Worm (Caenorhabditis elegans): Measurements from ENCODE around the gene C50H2.7.

Gene C50H2.7

DNA sequence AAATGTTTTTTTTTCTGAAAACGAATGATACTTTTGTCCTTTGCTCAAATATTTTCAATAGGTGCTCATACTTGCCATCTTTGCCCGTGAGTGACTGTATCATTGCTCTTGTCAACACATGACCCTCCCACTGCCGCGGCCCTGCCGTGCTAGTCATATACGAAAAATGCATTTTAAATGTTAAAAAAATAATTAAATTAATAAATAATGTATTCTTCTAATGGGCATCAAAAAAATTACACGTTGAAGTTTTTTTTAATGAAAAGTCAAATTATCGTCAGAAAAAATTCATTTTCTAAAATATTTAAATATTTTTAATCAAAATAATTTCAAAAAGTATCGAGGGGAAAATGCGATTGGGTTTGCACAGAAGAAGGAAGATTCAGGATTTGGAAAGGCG is at the start of gene C50H2.7:
C50H2.7 (plus strand) TSS at position 301 of the 400 bp plus-strand sequence.
- TF ChIP-seq him-1 (tag; optimal IDR thresholded peaks at IDR 0.05) (no peak), dao-5 (tag; optimal IDR thresholded peaks at IDR 0.05) (no peak), W03F9.2 (tag; optimal IDR thresholded peaks at IDR 0.05) (no peak)

DNA sequence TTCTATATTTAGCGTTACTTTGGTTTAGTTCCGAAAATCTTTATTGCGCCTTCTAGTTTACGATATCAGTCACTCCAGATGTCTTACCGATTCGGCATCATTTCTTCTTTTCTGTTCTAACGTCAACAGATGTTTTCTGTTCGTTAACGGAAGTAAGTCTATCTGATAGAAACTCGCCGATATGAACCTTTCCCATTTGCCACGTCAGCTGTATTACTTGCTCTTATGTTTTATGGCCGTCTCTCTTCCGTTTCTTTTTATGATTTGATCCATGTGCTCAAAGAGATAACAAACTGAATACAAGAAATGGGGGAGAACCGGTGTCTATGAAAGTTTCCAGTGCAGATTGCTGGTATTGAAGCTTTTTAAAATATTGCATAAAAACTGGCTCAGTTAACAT is 43.2 kb upstream of the C50H2.7 start, which contains the start of gene srab-26:
srab-26 (minus strand) TSS at position 101 of the 400 bp plus-strand sequence.
- TF ChIP-seq dao-5 (tag; optimal IDR thresholded peaks at IDR 0.05), result no peak
- TF ChIP-seq him-1 (tag; optimal IDR thresholded peaks at IDR 0.05), result no peak
- no peak for TF ChIP-seq W03F9.2 (tag; optimal IDR thresholded peaks at IDR 0.05)

DNA sequence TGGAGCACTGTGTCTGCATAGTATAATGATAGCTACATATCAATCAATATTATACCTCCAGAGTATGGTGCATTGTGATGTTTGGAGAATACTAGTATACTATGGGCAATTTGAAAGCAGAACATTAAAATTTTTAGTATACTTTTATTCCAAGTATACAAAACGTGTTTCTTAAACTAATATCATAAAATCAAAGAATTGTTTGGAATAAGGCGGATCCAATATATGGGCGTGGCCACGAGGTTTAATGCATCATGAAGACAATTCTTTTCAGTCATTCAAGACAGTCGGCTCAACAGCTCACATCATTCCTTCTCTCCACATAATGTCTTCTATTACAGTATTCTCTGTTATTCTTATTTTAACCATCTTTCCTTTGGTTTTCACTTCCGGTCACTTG is 42.7 kb upstream of the C50H2.7 start, which contains the start of gene sdz-31:
sdz-31 (plus strand) TSS at position 301 of the 400 bp plus-strand sequence.
- TF ChIP-seq W03F9.2 (tag; optimal IDR thresholded peaks at IDR 0.05) (no peak), dao-5 (tag; optimal IDR thresholded peaks at IDR 0.05) (no peak), him-1 (tag; optimal IDR thresholded peaks at IDR 0.05) (no peak)

DNA sequence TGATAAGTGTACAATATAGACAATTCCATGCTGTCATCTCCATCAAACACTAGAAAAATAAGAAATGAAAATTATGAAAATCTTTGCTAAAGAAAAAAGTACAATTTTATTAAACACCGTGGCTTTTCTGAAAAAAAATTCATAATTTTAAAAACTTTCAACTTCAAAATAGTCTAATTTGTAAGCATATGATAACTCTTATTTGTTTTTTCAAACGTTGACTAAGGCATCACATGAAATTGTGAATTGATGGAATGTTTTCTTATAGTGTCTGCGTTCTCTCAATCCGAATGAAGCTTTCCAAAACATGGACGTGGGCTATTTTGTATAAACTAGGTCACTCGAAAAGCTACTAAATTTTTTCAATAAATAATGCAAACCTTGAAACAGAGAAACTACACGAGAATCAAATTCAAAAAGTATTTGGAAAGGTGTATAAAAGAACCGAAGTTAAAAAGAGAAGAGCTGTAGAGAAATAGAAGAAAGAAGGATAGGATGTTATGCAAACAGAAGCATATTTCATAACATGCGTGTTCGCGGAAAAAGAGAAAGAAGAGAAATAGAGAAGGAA is 36.6 kb upstream of the C50H2.7 start, which contains the start of gene clp-9:
clp-9 (minus strand) TSS at position 51 of the 571 bp plus-strand sequence.
- no peak for TF ChIP-seq him-1 (tag; optimal IDR thresholded peaks at IDR 0.05)
- no peak for TF ChIP-seq dao-5 (tag; optimal IDR thresholded peaks at IDR 0.05)
- TF ChIP-seq W03F9.2 (tag; optimal IDR thresholded peaks at IDR 0.05), result no peak

DNA sequence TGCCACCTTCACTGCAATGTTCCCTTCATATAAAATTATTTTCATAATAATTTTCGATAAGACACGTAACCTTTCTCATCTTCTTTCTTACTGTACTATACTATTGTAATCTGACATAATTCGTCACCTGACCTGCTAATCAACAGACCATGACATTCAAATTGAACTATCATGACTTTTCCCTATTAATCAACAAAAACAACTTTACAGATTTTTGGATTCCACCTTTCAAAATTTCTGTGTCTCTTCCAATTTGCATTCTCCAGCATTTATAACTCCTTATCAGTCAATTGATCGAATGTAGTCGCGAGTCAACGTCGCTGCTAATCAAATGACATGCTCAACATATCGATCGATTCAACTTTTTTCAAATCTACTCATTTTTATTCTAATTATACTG is 33.0 kb upstream of the C50H2.7 start, which contains the start of gene fshr-1:
fshr-1 (plus strand) TSS at position 209 of the 400 bp plus-strand sequence.
- no peak for TF ChIP-seq dao-5 (tag; optimal IDR thresholded peaks at IDR 0.05)
- no peak for TF ChIP-seq him-1 (tag; optimal IDR thresholded peaks at IDR 0.05)
- no peak for TF ChIP-seq W03F9.2 (tag; optimal IDR thresholded peaks at IDR 0.05)

DNA sequence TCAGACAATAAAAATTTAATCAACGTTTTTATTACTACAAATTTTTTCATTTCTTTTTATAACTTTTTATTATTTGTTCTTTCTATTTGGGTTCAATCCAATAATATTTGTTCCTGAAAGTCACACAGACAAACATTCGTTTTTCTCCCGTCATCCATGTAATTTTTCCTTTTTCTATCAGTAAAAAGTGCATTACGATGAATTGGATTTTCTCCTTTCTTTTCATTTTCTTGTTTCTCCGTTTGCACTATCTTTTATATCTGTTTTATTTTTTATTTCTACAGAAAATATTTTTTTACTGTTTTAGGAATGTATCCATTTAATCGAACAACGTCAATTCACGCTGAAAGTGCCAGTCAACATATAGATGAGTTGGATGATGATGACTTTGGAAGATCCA is 23.3 kb upstream of the C50H2.7 start, which contains the start of gene egl-47:
egl-47 (plus strand) TSS at position 301 of the 400 bp plus-strand sequence.
- TF ChIP-seq W03F9.2 (tag; optimal IDR thresholded peaks at IDR 0.05) (no peak), him-1 (tag; optimal IDR thresholded peaks at IDR 0.05) (no peak), dao-5 (tag; optimal IDR thresholded peaks at IDR 0.05) (no peak)

DNA sequence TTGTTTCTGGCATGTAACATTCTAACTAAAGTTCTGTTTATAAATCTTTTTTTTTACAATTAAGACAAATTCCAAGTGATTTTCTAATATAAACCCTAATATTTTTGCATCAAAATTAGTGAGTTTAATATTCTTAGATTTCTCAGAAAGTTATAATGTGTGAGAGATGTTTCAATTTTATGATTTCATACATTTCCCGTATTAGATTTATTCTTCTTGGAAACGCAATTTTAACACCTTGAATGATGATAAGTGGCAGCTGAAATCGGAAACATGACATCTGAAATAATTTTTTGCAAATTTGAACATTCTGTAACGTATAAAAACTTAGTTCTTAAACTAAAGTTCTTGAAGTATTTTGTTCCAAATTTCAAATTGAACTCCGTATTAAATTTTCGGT is 21.5 kb upstream of the C50H2.7 start:
- TF ChIP-seq W03F9.2 (tag; optimal IDR thresholded peaks at IDR 0.05) (no peak), him-1 (tag; optimal IDR thresholded peaks at IDR 0.05) (no peak), dao-5 (tag; optimal IDR thresholded peaks at IDR 0.05) (no peak)

DNA sequence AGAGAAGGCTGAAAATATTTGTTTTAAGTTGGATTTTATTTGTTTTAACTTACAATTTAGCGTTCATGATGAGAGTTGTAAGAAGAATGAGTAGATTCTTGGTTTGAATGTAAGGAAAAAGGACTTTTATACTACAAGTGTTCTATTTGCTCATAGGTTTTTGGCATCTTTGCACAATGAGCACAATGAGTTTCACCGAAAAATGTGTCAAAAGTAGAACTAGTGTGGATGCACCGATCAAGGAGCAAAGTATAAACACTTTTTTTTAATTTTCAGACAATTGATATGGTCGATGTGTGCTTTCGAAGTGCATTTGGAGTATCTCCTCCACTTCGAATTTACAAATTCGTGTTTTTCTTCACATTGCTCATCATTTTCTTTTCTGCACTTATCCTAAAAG is 16.5 kb upstream of the C50H2.7 start, which contains the start of gene fipr-11:
fipr-11 (minus strand) TSS at position 101 of the 400 bp plus-strand sequence.
- TF ChIP-seq W03F9.2 (tag; optimal IDR thresholded peaks at IDR 0.05), result no peak
- TF ChIP-seq him-1 (tag; optimal IDR thresholded peaks at IDR 0.05), result no peak
- no peak for TF ChIP-seq dao-5 (tag; optimal IDR thresholded peaks at IDR 0.05)

DNA sequence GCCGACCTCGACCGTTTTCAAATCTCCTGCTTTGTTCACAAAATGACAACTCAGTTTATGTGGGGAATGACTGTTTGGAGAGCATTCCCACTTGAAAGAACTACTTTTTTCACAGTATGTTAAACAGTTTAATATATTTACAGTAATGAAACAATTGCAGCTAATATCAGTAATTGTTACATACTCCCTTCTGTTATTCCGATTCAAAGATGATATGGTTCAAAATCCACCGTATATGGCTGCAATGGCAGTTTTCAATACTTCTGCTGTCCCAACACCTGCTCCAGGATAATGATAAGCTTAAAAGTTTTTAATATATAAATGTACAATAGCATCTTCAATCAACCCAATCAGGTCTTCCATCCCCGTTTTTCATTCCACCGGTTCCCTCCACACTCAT is 15.4 kb upstream of the C50H2.7 start:
- TF ChIP-seq dao-5 (tag; optimal IDR thresholded peaks at IDR 0.05) (no peak), him-1 (tag; optimal IDR thresholded peaks at IDR 0.05) (no peak)

DNA sequence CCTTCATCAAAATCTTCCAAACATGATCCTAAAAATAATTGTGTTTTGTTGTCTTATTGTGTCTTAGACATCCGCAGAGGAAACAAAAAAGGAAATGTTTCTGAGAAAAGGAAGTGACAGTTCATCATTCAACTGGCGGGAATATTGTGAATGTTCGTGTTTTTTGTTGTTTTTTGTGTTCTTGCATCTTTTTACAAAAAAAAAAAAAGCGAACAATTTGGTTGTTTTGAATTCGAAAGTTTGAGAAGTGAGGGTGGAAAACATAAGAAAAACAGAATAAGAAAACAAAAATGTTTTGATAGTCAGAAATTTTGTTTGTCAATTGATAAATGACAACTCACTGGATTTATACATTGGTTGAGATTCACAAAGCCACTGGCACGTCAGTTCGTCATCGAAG is 13.0 kb upstream of the C50H2.7 start:
- TF ChIP-seq him-1 (tag; optimal IDR thresholded peaks at IDR 0.05), result no peak
- TF ChIP-seq W03F9.2 (tag; optimal IDR thresholded peaks at IDR 0.05), result no peak
- TF ChIP-seq dao-5 (tag; optimal IDR thresholded peaks at IDR 0.05), result no peak

DNA sequence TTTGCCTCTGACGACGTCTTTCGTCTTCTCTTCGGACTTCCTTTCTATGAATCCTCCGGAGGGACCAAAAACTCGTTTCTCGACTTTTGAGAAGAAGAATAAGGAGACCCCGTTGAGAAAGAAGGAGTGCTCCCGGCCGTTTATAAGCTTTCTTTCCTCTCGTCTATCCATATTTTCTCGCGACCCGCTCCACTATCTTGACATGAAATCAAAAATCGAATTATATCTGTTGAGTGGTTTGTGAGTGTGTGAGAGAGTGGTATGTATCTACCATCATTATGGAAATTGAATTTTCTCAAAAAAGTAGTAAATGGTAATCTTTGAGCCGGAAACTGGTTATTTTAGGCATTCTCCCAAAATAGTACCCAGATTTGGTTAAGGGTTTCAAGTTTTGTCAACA is 11.4 kb upstream of the C50H2.7 start:
- TF ChIP-seq him-1 (tag; optimal IDR thresholded peaks at IDR 0.05) (no peak), dao-5 (tag; optimal IDR thresholded peaks at IDR 0.05) (no peak)

DNA sequence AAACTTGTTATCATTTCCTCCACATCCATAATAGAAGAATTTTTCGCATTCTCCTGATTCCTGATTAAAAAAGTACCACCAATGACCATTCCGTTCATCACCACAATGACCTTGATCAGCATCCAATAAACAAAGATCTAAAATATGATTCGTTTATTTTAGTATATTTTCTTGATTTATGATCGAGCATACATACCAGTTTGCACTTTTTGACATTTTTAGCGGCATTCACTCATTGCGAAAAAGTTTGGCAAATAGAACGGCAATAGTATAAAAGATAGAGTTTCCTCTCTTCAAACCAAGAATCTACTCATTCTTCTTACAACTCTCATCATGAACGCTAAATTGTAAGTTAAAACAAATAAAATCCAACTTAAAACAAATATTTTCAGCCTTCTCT is 8.7 kb upstream of the C50H2.7 start, which contains the start of gene fipr-10:
fipr-10 (plus strand) TSS at position 301 of the 400 bp plus-strand sequence.
- TF ChIP-seq W03F9.2 (tag; optimal IDR thresholded peaks at IDR 0.05) (no peak), him-1 (tag; optimal IDR thresholded peaks at IDR 0.05) (no peak), dao-5 (tag; optimal IDR thresholded peaks at IDR 0.05) (no peak)

DNA sequence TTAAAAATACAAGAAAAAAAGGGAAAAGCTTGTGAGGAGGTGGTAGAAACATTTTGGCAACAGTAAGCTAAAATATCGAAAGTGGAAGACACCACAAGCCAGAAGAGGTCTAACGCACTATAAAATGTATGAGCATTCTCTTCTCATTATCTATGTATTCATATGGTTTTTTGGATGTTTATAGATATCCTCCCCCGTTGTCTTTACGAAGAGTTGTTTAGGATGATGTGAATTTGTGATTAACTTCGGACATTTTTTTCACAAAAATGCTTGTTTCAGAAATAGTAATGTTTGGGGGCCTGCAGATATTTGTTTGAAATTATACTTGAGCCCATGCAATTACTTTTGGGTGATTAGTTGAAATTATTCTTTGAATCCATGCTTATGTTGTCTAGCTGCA is 7.6 kb upstream of the C50H2.7 start, which contains the start of gene mec-9:
mec-9 (minus strand) TSS at position 101 of the 400 bp plus-strand sequence.
- no peak for TF ChIP-seq him-1 (tag; optimal IDR thresholded peaks at IDR 0.05)
- TF ChIP-seq W03F9.2 (tag; optimal IDR thresholded peaks at IDR 0.05), result no peak
- no peak for TF ChIP-seq dao-5 (tag; optimal IDR thresholded peaks at IDR 0.05)

DNA sequence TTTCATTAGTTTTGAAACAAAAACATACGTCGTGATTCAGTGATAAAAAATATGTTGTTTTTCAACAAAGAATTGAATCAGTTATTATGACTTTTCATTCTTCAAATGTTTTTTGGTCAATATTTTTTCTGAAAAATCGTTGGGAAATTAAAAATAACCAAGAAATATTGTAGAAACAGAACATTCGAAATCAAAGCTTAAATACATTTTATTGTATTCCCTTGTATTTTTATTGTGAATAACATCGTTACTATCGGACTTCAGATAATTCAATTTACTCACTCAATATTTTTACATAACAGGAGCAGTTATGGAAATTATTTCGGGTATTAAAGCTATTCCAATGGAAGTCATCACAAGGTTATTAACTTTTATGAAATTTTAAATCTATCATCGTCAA is 5.9 kb upstream of the C50H2.7 start, which contains the start of gene C50H2.4:
C50H2.4 (plus strand) TSS at position 301 of the 400 bp plus-strand sequence.
- no peak for TF ChIP-seq W03F9.2 (tag; optimal IDR thresholded peaks at IDR 0.05)

DNA sequence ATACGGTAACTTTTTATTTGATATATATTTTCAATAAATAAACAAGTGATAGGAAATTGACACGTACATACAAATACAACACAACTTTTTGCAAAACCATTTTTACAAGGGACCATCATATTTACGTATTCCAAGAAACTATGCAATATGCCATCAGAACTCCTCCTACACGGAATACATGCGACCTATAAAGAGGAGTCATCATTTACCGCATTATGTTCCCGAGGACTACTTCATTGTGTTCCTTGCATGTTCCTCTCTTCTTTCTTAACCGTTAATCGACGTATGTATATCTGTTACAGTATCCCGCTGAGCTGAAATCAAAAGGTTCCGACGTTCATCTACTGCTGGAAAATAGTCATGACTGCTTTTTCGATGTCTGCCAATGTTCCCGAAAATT is 4.2 kb upstream of the C50H2.7 start, which contains the start of gene C50H2.5:
C50H2.5 (plus strand) TSS at position 301 of the 400 bp plus-strand sequence.
- no peak for TF ChIP-seq him-1 (tag; optimal IDR thresholded peaks at IDR 0.05)
- TF ChIP-seq dao-5 (tag; optimal IDR thresholded peaks at IDR 0.05), result no peak
- no peak for TF ChIP-seq W03F9.2 (tag; optimal IDR thresholded peaks at IDR 0.05)
